Fruit fly (Drosophila melanogaster) whole organism, embryonic: ENCODE data around the gene CG6927.

Experiments
- Asciz ChIP-seq: fragments of 200-800 bp; sonication (Bioruptor generic); optimal IDR thresholded peaks from 2 replicates; lab custom pipeline; 2017; ENCODE audit warnings: missing biosample characterization, mild to moderate bottlenecking, missing genetic modification characterization, missing genetic modification reagents
- Atf6 ChIP-seq: fragments of 200-800 bp; sonication (Bioruptor generic); IDR thresholded peaks from 2 replicates; pipeline ENCODE4 v1.3.6; 2022; ENCODE audit warnings: missing biosample characterization, missing genetic modification characterization
- Awh ChIP-seq: fragments of 200-800 bp; sonication (Bioruptor generic); IDR thresholded peaks from 2 replicates; pipeline ENCODE4, ENCODE4 v1.3.6; 2022; ENCODE audit warnings: missing biosample characterization, missing genetic modification characterization
- B-H2 ChIP-seq: fragments of 200-800 bp; sonication (Bioruptor generic); optimal IDR thresholded peaks from 2 replicates; lab custom pipeline; 2018; ENCODE audit warnings: missing biosample characterization, mild to moderate bottlenecking, missing genetic modification characterization
- C15 ChIP-seq: fragments of 200-800 bp; sonication (Bioruptor generic); IDR thresholded peaks from 3 replicates; pipeline ENCODE4 v1.3.6; 2022; ENCODE audit warnings: missing biosample characterization, missing genetic modification characterization
- CG10267 ChIP-seq: fragments of 200-800 bp; sonication (Bioruptor generic); optimal IDR thresholded peaks from 2 replicates; lab custom pipeline; 2018; ENCODE audit warnings: missing biosample characterization, mild to moderate bottlenecking, missing genetic modification characterization, moderate library complexity
- CG10979 ChIP-seq: fragments of 200-800 bp; sonication (Bioruptor generic); optimal IDR thresholded peaks from 2 replicates; lab custom pipeline; 2018; ENCODE audit warnings: missing biosample characterization, mild to moderate bottlenecking, missing genetic modification characterization, moderate library complexity
- CG11398 ChIP-seq: fragments of 200-800 bp; sonication (Bioruptor generic); optimal IDR thresholded peaks from 2 replicates; lab custom pipeline; 2016; ENCODE audit warnings: missing biosample characterization, missing genetic modification characterization
- CG11456 ChIP-seq: fragments of 200-800 bp; sonication (Bioruptor generic); IDR thresholded peaks from 3 replicates; pipeline ENCODE4 v1.3.6; 2022; ENCODE audit warnings: missing biosample characterization, missing genetic modification characterization
- CG12104 ChIP-seq: fragments of 200-800 bp; sonication (Bioruptor generic); optimal IDR thresholded peaks from 3 replicates; lab custom pipeline; 2016; ENCODE audit warnings: missing biosample characterization, missing genetic modification characterization
- CG13894 ChIP-seq: fragments of 200-800 bp; sonication (Bioruptor generic); optimal IDR thresholded peaks from 3 replicates; lab custom pipeline; 2018; ENCODE audit warnings: missing biosample characterization, mild to moderate bottlenecking, missing genetic modification characterization, moderate library complexity
- CG15514 ChIP-seq: fragments of 200-800 bp; sonication (Bioruptor generic); optimal IDR thresholded peaks from 3 replicates; lab custom pipeline; 2017; ENCODE audit warnings: missing biosample characterization, missing genetic modification characterization, mild to moderate bottlenecking, moderate library complexity, missing genetic modification reagents
- CG1602 ChIP-seq: fragments of 200-800 bp; sonication (Bioruptor generic); optimal IDR thresholded peaks from 3 replicates; lab custom pipeline; 2016; ENCODE audit warnings: missing biosample characterization, missing genetic modification characterization
- CG16815 ChIP-seq: fragments of 200-800 bp; sonication (Bioruptor generic); optimal IDR thresholded peaks from 3 replicates; lab custom pipeline; 2017; ENCODE audit warnings: missing biosample characterization, mild to moderate bottlenecking, missing genetic modification characterization
- CG17802 ChIP-seq: fragments of 200-800 bp; sonication (Bioruptor generic); optimal IDR thresholded peaks from 2 replicates; lab custom pipeline; 2018; ENCODE audit warnings: missing biosample characterization, mild to moderate bottlenecking, missing genetic modification characterization, moderate library complexity
- CG1832 ChIP-seq: fragments of 200-800 bp; sonication (Bioruptor generic); optimal IDR thresholded peaks from 2 replicates; lab custom pipeline; 2017; ENCODE audit warnings: missing biosample characterization, mild to moderate bottlenecking, missing genetic modification characterization, inconsistent platforms
- CG18619 ChIP-seq: fragments of 200-800 bp; sonication (Bioruptor generic); optimal IDR thresholded peaks from 3 replicates; lab custom pipeline; 2017; ENCODE audit warnings: missing biosample characterization, mild to moderate bottlenecking, missing genetic modification characterization
- CG18764 ChIP-seq: fragments of 200-800 bp; sonication (Bioruptor generic); optimal IDR thresholded peaks from 3 replicates; lab custom pipeline; 2016; ENCODE audit warnings: missing biosample characterization, missing genetic modification characterization
- CG2889 ChIP-seq: fragments of 200-800 bp; sonication (Bioruptor generic); IDR thresholded peaks from 3 replicates; pipeline ENCODE4 v1.3.6; 2022; ENCODE audit warnings: missing biosample characterization, missing genetic modification characterization
- CG3163 ChIP-seq: fragments of 200-800 bp; sonication (Bioruptor generic); optimal IDR thresholded peaks from 3 replicates; lab custom pipeline; 2016; ENCODE audit warnings: missing biosample characterization, missing genetic modification characterization
- CG34376 ChIP-seq: fragments of 200-800 bp; sonication (Bioruptor generic); optimal IDR thresholded peaks from 2 replicates; lab custom pipeline; 2018; ENCODE audit warnings: missing biosample characterization, mild to moderate bottlenecking, missing genetic modification characterization
- CG34422 ChIP-seq: fragments of 200-800 bp; sonication (Bioruptor generic); IDR thresholded peaks from 3 replicates; pipeline ENCODE4 v1.3.6; 2022; ENCODE audit warnings: missing biosample characterization, missing genetic modification characterization
- CG4730 ChIP-seq: fragments of 200-800 bp; sonication (Bioruptor generic); IDR thresholded peaks from 2 replicates; pipeline ENCODE4 v1.3.6; 2022; ENCODE audit warnings: missing biosample characterization, missing genetic modification characterization
- CG5245 ChIP-seq: fragments of 200-800 bp; sonication (Bioruptor generic); optimal IDR thresholded peaks from 3 replicates; lab custom pipeline; 2016; ENCODE audit warnings: missing biosample characterization, missing genetic modification characterization
- CG6765 ChIP-seq: fragments of 200-800 bp; sonication (Bioruptor generic); optimal IDR thresholded peaks from 3 replicates; lab custom pipeline; 2017; ENCODE audit warnings: missing biosample characterization, mild to moderate bottlenecking, missing genetic modification characterization
- CG6791 ChIP-seq: fragments of 200-800 bp; sonication (Bioruptor generic); IDR thresholded peaks from 3 replicates; pipeline ENCODE4 v1.3.6; 2022; ENCODE audit warnings: missing biosample characterization, missing genetic modification characterization; ENCODE audit not compliant: partially characterized antibody
- CG7271 ChIP-seq: fragments of 200-800 bp; sonication (Bioruptor generic); optimal IDR thresholded peaks from 2 replicates; lab custom pipeline; 2018; ENCODE audit warnings: missing biosample characterization, mild to moderate bottlenecking, missing genetic modification characterization, moderate library complexity
- CG7839 ChIP-seq: fragments of 200-800 bp; sonication (Bioruptor generic); optimal IDR thresholded peaks from 3 replicates; lab custom pipeline; 2018; ENCODE audit warnings: missing biosample characterization, mild to moderate bottlenecking, missing genetic modification characterization, moderate library complexity
- CTCF ChIP-seq: fragments of 200-800 bp; sonication (Bioruptor generic); optimal IDR thresholded peaks from 2 replicates; lab custom pipeline; 2017; ENCODE audit warnings: missing biosample characterization, mild to moderate bottlenecking, missing genetic modification characterization, moderate library complexity
- Deaf1 ChIP-seq: fragments of 200-800 bp; optimal IDR thresholded peaks from 3 replicates; lab custom pipeline; 2019; ENCODE audit warnings: missing biosample characterization, mild to moderate bottlenecking, missing genetic modification characterization, moderate library complexity
- Doc3 ChIP-seq: fragments of 200-800 bp; sonication (Bioruptor generic); IDR thresholded peaks from 3 replicates; pipeline ENCODE4 v1.3.6; 2022; ENCODE audit warnings: missing biosample characterization, missing genetic modification characterization; ENCODE audit not compliant: partially characterized antibody
- ERR ChIP-seq: fragments of 200-800 bp; sonication (Bioruptor generic); optimal IDR thresholded peaks from 2 replicates; lab custom pipeline; 2016; ENCODE audit warnings: missing biosample characterization, missing genetic modification characterization
- Elba2 ChIP-seq: fragments of 200-800 bp; sonication (Bioruptor generic); optimal IDR thresholded peaks from 3 replicates; lab custom pipeline; 2016; ENCODE audit warnings: missing biosample characterization, missing genetic modification characterization
- H15 ChIP-seq: fragments of 200-800 bp; sonication (Bioruptor generic); IDR thresholded peaks from 3 replicates; pipeline ENCODE4 v1.3.6; 2022; ENCODE audit warnings: missing biosample characterization, missing genetic modification characterization
- HLH3B ChIP-seq: fragments of 200-800 bp; sonication (Bioruptor generic); IDR thresholded peaks from 2 replicates; pipeline ENCODE4 v1.3.6; 2022; ENCODE audit warnings: missing biosample characterization, missing genetic modification characterization
- HLHmδ ChIP-seq: fragments of 200-800 bp; sonication (Bioruptor generic); optimal IDR thresholded peaks from 2 replicates; lab custom pipeline; 2018; ENCODE audit warnings: missing biosample characterization, mild to moderate bottlenecking, missing genetic modification characterization, moderate library complexity
- NfI ChIP-seq: fragments of 200-800 bp; sonication (Bioruptor generic); optimal IDR thresholded peaks from 3 replicates; lab custom pipeline; 2018; ENCODE audit warnings: missing biosample characterization, mild to moderate bottlenecking, missing genetic modification characterization, moderate library complexity
- YL-1 ChIP-seq: fragments of 200-800 bp; sonication (Bioruptor generic); optimal IDR thresholded peaks from 3 replicates; lab custom pipeline; 2017; ENCODE audit warnings: missing biosample characterization, mild to moderate bottlenecking, missing genetic modification characterization
- crp ChIP-seq, 2 experiments: fragments of 200-800 bp; sonication (Bioruptor generic); optimal IDR thresholded peaks; 2 replicates in 1 of 2; 3 replicates in 1 of 2; lab custom pipeline; 2017; ENCODE audit warnings: missing biosample characterization in 2 of 2, missing genetic modification characterization in 2 of 2, mild to moderate bottlenecking in 1 of 2, moderate library complexity in 1 of 2
- dan ChIP-seq: fragments of 200-800 bp; sonication (Bioruptor generic); IDR thresholded peaks from 2 replicates; pipeline ENCODE4 v1.3.6; 2022; ENCODE audit warnings: missing biosample characterization, missing genetic modification characterization
- insv ChIP-seq, 2 experiments: fragments of 200-800 bp; sonication (Bioruptor generic); optimal IDR thresholded peaks; 3 replicates each; lab custom pipeline; 2016 to 2018; ENCODE audit warnings: missing biosample characterization in 2 of 2, missing genetic modification characterization in 2 of 2
- jing ChIP-seq: fragments of 200-800 bp; sonication (Bioruptor generic); optimal IDR thresholded peaks from 2 replicates; lab custom pipeline; 2018; ENCODE audit warnings: missing biosample characterization, mild to moderate bottlenecking, missing genetic modification characterization
- lab ChIP-seq: fragments of 200-800 bp; sonication (Bioruptor generic); optimal IDR thresholded peaks from 3 replicates; lab custom pipeline; 2017; ENCODE audit warnings: missing biosample characterization, missing genetic modification characterization, mild to moderate bottlenecking, moderate library complexity, missing genetic modification reagents
- lilli ChIP-seq: fragments of 200-800 bp; sonication (Bioruptor generic); optimal IDR thresholded peaks from 3 replicates; lab custom pipeline; 2016; ENCODE audit warnings: missing biosample characterization, missing genetic modification characterization
- lov ChIP-seq, 2 experiments: fragments of 200-800 bp in 1 of 2; fragments of >200 bp in 1 of 2; sonication (Bioruptor generic) in 1 of 2; IDR thresholded peaks in 1 of 2; optimal IDR thresholded peaks in 1 of 2; 2 replicates in 1 of 2; 3 replicates in 1 of 2; pipeline versions ENCODE4 v1.3.6 to Lab custom; 2017 to 2022; ENCODE audit warnings: missing biosample characterization in 1 of 2, missing genetic modification characterization in 1 of 2
- mirr ChIP-seq: fragments of 200-800 bp; sonication (Bioruptor generic); optimal IDR thresholded peaks from 3 replicates; lab custom pipeline; 2018; ENCODE audit warnings: missing biosample characterization, mild to moderate bottlenecking, missing genetic modification characterization
- pfk ChIP-seq: fragments of 200-800 bp; sonication (Bioruptor generic); optimal IDR thresholded peaks from 2 replicates; lab custom pipeline; 2018; ENCODE audit warnings: missing biosample characterization, mild to moderate bottlenecking, missing genetic modification characterization, moderate library complexity
- ranshi ChIP-seq: fragments of 200-800 bp; sonication (Bioruptor generic); IDR thresholded peaks from 2 replicates; pipeline ENCODE4 v1.3.6; 2022; ENCODE audit warnings: missing biosample characterization, missing genetic modification characterization
- sqz ChIP-seq: fragments of 200-800 bp; sonication (Bioruptor generic); optimal IDR thresholded peaks from 3 replicates; lab custom pipeline; 2018; ENCODE audit warnings: missing biosample characterization, mild to moderate bottlenecking, missing genetic modification characterization
- wek ChIP-seq: fragments of 200-800 bp; sonication (Bioruptor generic); optimal IDR thresholded peaks from 3 replicates; lab custom pipeline; 2018; ENCODE audit warnings: missing biosample characterization, mild to moderate bottlenecking, missing genetic modification characterization, moderate library complexity
- z ChIP-seq: fragments of 200-800 bp; sonication (Bioruptor generic); IDR thresholded peaks from 3 replicates; pipeline ENCODE4 v1.3.6; 2022; ENCODE audit warnings: missing biosample characterization, missing genetic modification characterization

The CG6927 gene

DNA sequence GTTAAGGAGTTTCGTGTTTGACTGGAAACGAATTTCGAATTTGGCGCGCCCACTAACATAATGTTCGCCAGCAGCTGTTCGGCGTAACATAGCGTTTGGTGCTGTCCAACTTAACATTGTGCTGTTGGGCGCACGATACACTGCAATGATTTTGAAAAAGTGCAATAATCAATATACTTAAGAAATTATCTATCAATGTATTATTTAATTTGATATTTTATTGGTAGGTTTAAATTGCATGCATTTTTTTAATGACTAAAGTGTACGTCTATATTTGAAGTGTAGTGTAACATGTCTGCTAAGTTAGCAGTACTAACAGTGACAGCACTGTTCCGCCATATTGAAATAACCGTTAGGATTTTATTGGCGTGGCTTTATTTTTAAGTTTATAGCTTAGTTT lies at the start of gene CG6927 (continued):
- TF ChIP-seq HLHmδ (GFP tag; lab: Kevin White, UChicago) (no peak), CTCF (no peak), CG17802 (tag; lab: Kevin White, UChicago) (no peak), mirr (GFP tag; lab: Kevin White, UChicago) (no peak), dan (no peak; the same call in 1 of the 2 replicates), Deaf1 (tag; lab: Kevin White, UChicago) (peak; percentile 36), wek (no peak), CG1832 (no peak), lab (GFP tag; lab: Kevin White, UChicago) (peak; percentile 66), CG16815 (GFP tag; lab: Kevin White, UChicago) (peak; percentile 19), crp (GFP tag; optimal IDR thresholded peaks at IDR 0.05; lab: Kevin White, UChicago) (peak in 1 of 2 experiments; percentile 68), CG3163 (GFP tag; lab: Kevin White, UChicago) (no peak), CG11398 (GFP tag; lab: Kevin White, UChicago) (no peak), ERR (no peak), CG18764 (GFP tag; lab: Kevin White, UChicago) (no peak), Asciz (GFP tag; lab: Kevin White, UChicago) (peak; percentile 20), Atf6 (peak; percentile 94), z (GFP tag; lab: Robert Waterston, UW) (no peak), Awh (GFP tag; lab: Robert Waterston, UW) (peak; percentile 88), CG7271 (tag; lab: Kevin White, UChicago) (no peak), CG1602 (GFP tag; lab: Kevin White, UChicago) (peak; percentile 65), NfI (GFP tag; lab: Kevin White, UChicago) (peak; percentile 60), insv (GFP tag; optimal IDR thresholded peaks at IDR 0.05; lab: Kevin White, UChicago) (no peak), CG18619 (GFP tag; lab: Kevin White, UChicago) (peak; percentile 33), CG4730 (GFP tag; lab: Robert Waterston, UW) (peak; percentile 90), CG6765 (GFP tag; lab: Kevin White, UChicago) (no peak), CG6791 (GFP tag; lab: Robert Waterston, UW) (no peak), CG10267 (peak; percentile 59), ranshi (peak; percentile 91), H15 (peak; percentile 89), CG10979 (peak; percentile 59), CG12104 (peak; percentile 28), CG34422 (GFP tag; lab: Robert Waterston, UW) (peak; percentile 92), CG7839 (tag; lab: Kevin White, UChicago) (peak; percentile 89), lilli (GFP tag; lab: Kevin White, UChicago) (peak; percentile 91), CG34376 (GFP tag; lab: Kevin White, UChicago) (no peak), Doc3 (no peak), CG13894 (tag; lab: Kevin White, UChicago) (no peak), HLH3B (peak; percentile 93), jing (GFP tag; lab: Kevin White, UChicago) (no peak), YL-1 (GFP tag; lab: Kevin White, UChicago) (no peak), pfk (no peak), CG5245 (GFP tag; lab: Kevin White, UChicago) (no peak), B-H2 (GFP tag; lab: Kevin White, UChicago) (no peak), C15 (GFP tag; lab: Robert Waterston, UW) (no peak), CG11456 (GFP tag; lab: Robert Waterston, UW) (peak; percentile 86), sqz (GFP tag; lab: Kevin White, UChicago) (no peak), CG15514 (GFP tag; lab: Kevin White, UChicago) (peak; percentile 38), CG2889 (GFP tag; lab: Robert Waterston, UW) (peak; percentile 79), Elba2 (GFP tag; lab: Kevin White, UChicago) (no peak), lov (optimal IDR thresholded peaks at IDR 0.05; lab: Kevin White, UChicago) (no peak), lov (GFP tag; IDR thresholded peaks at IDR 0.05; lab: Robert Waterston, UW) (peak; percentile 87)
